Worm (Caenorhabditis elegans) whole organism, young adult: Measurements from ENCODE around the gene F13C5.3.

Source experiments
- K12H6.12 ChIP-seq: fragments of 200-800 bp; sonication (Bioruptor generic); optimal IDR thresholded peaks from 2 replicates; lab custom pipeline; 2018; ENCODE audit warnings: mild to moderate bottlenecking, missing genetic modification characterization, missing compliant biosample characterization
- ama-1 ChIP-seq, 3 experiments: fragments of 150-350 bp in 1 of 3; sonication (generic microtip) in 2 of 3; optimal IDR thresholded peaks; 2 replicates each; lab custom pipeline; 2014 to 2018; ENCODE audit warnings: missing biosample characterization in 2 of 3, missing genetic modification characterization in 2 of 3, missing genetic modification reagents in 2 of 3
- attf-3 ChIP-seq: fragments of 200-800 bp; sonication (Bioruptor generic); conservative IDR thresholded peaks from 2 replicates; pipeline ENCODE4 v1.3.6; 2022; ENCODE audit warnings: missing genetic modification reagents, missing genetic modification characterization, missing compliant biosample characterization
- dox-1 ChIP-seq: fragments of 200-800 bp; sonication (Bioruptor generic); IDR thresholded peaks from 2 replicates; pipeline ENCODE4 v1.3.6; 2022; ENCODE audit warnings: missing genetic modification reagents, missing genetic modification characterization, missing compliant biosample characterization
- him-1 ChIP-seq: sonication (generic microtip); optimal IDR thresholded peaks from 2 replicates; lab custom pipeline; 2016; ENCODE audit warnings: missing genotype, missing genetic modification reagents, missing genetic modification characterization, missing compliant biosample characterization
- hlh-26 ChIP-seq: fragments of 200-800 bp; sonication (Bioruptor generic); conservative IDR thresholded peaks from 2 replicates; pipeline ENCODE4 v1.3.6; 2022; ENCODE audit warnings: missing genetic modification reagents, missing genetic modification characterization, missing compliant biosample characterization
- lin-26 ChIP-seq: fragments of 200-800 bp; sonication (Bioruptor generic); IDR thresholded peaks from 2 replicates; pipeline ENCODE4 v1.3.6; 2022; ENCODE audit warnings: missing genetic modification reagents, missing genetic modification characterization, missing compliant biosample characterization
- lin-35 ChIP-seq, 3 experiments: fragments of 150-350 bp in 2 of 3; sonication (generic microtip) in 1 of 3; optimal IDR thresholded peaks; 2 replicates each; lab custom pipeline; 2014 to 2018; ENCODE audit warnings: missing biosample characterization in 3 of 3, missing genetic modification characterization in 3 of 3, missing genetic modification reagents in 3 of 3
- nhr-27 ChIP-seq: fragments of 200-800 bp; sonication (Bioruptor generic); optimal IDR thresholded peaks from 2 replicates; lab custom pipeline; 2018; ENCODE audit warnings: mild to moderate bottlenecking, missing genetic modification characterization, moderate library complexity, missing compliant biosample characterization
- snpc-1.1 ChIP-seq: sonication (generic microtip); optimal IDR thresholded peaks from 2 replicates; lab custom pipeline; 2017; ENCODE audit warnings: missing genetic modification characterization, mild to moderate bottlenecking, missing compliant biosample characterization, antibody characterized with exemption, moderate library complexity, missing genotype, missing genetic modification reagents; ENCODE audit not compliant: insufficient read depth
- zim-3 ChIP-seq: sonication (generic microtip); optimal IDR thresholded peaks from 2 replicates; lab custom pipeline; 2017; ENCODE audit warnings: mild to moderate bottlenecking, missing genetic modification characterization, moderate library complexity, missing compliant biosample characterization
- ztf-18 ChIP-seq: sonication (generic microtip); optimal IDR thresholded peaks from 2 replicates; lab custom pipeline; 2016; ENCODE audit warnings: missing genotype, mild to moderate bottlenecking, missing genetic modification characterization, missing compliant biosample characterization
- ztf-6 ChIP-seq: fragments of 200-800 bp; sonication (Bioruptor generic); IDR thresholded peaks from 2 replicates; pipeline ENCODE4 v1.3.6; 2022; ENCODE audit warnings: missing genetic modification reagents, missing genetic modification characterization, missing compliant biosample characterization

- no peak for TF ChIP-seq ztf-6 (GFP tag; lab: Robert Waterston, UW)
- no peak for TF ChIP-seq snpc-1.1
- no peak for TF ChIP-seq K12H6.12 (tag; lab: Kevin White, UChicago)
- no peak for TF ChIP-seq him-1 (tag; lab: Kevin White, UChicago)
- TF ChIP-seq ama-1 (optimal IDR thresholded peaks at IDR 0.05; lab: Kevin White, UChicago) = no peak
- no peak for TF ChIP-seq ama-1 (GFP tag; optimal IDR thresholded peaks at IDR 0.05; lab: Kevin White, UChicago)
- TF ChIP-seq hlh-26 (GFP tag; lab: Robert Waterston, UW) = no peak
- no peak for TF ChIP-seq nhr-27 (tag; lab: Kevin White, UChicago)
- no peak for TF ChIP-seq dox-1 (GFP tag; lab: Robert Waterston, UW)
- no peak for TF ChIP-seq zim-3 (tag; lab: Kevin White, UChicago)
- no peak for TF ChIP-seq lin-26 (GFP tag; lab: Robert Waterston, UW)
- no peak for TF ChIP-seq attf-3 (GFP tag; lab: Robert Waterston, UW)
- TF ChIP-seq lin-35 (GFP tag; optimal IDR thresholded peaks at IDR 0.05; lab: Kevin White, UChicago) = no peak
- TF ChIP-seq ztf-18 = no peak
Measured at ce11 chrX:585598-586217, 13.7 kb downstream of the F13C5.3 start.
